Worm (Caenorhabditis elegans) whole organism, late embryonic: ENCODE measurements around the gene cnnm-1.

Experiments
- C38D4.7 ChIP-seq: fragments of 200-800 bp; sonication (Bioruptor generic); optimal IDR thresholded peaks from 2 replicates; lab custom pipeline; 2018; ENCODE audit warnings: mild to moderate bottlenecking, missing genetic modification characterization, moderate library complexity, missing compliant biosample characterization
- K02D7.2 ChIP-seq: sonication (generic microtip); optimal IDR thresholded peaks from 2 replicates; lab custom pipeline; 2017; ENCODE audit warnings: mild to moderate bottlenecking, missing genetic modification characterization, missing compliant biosample characterization
- T23F11.4 ChIP-seq: fragments of 200-800 bp; sonication (Bioruptor generic); optimal IDR thresholded peaks from 2 replicates; lab custom pipeline; 2018; ENCODE audit warnings: mild to moderate bottlenecking, missing genetic modification characterization, missing compliant biosample characterization
- Y22D7AL.16 ChIP-seq: sonication (generic microtip); optimal IDR thresholded peaks from 2 replicates; lab custom pipeline; 2016; ENCODE audit warnings: missing genetic modification characterization, missing compliant biosample characterization
- ceh-14 ChIP-seq: sonication (generic microtip); optimal IDR thresholded peaks from 2 replicates; lab custom pipeline; 2016; ENCODE audit warnings: missing genotype, missing genetic modification characterization, missing compliant biosample characterization
- ceh-18 ChIP-seq: sonication (generic microtip); optimal IDR thresholded peaks from 2 replicates; lab custom pipeline; 2016; ENCODE audit warnings: missing genetic modification characterization, missing compliant biosample characterization
- ceh-19 ChIP-seq: fragments of 200-800 bp; sonication (Bioruptor generic); optimal IDR thresholded peaks from 2 replicates; lab custom pipeline; 2018; ENCODE audit warnings: mild to moderate bottlenecking, missing genetic modification characterization, missing compliant biosample characterization
- ceh-22 ChIP-seq: sonication (generic microtip); optimal IDR thresholded peaks from 2 replicates; lab custom pipeline; 2017; ENCODE audit warnings: missing biosample characterization, missing genetic modification characterization
- ceh-31 ChIP-seq: sonication (generic microtip); optimal IDR thresholded peaks from 2 replicates; lab custom pipeline; 2016; ENCODE audit warnings: missing genetic modification characterization, missing compliant biosample characterization
- ceh-34 ChIP-seq: sonication (generic microtip); optimal IDR thresholded peaks from 2 replicates; lab custom pipeline; 2016; ENCODE audit warnings: mild to moderate bottlenecking, missing genetic modification characterization, missing compliant biosample characterization
- ceh-6 ChIP-seq: fragments of 200-800 bp; sonication (Bioruptor generic); optimal IDR thresholded peaks from 2 replicates; lab custom pipeline; 2018; ENCODE audit warnings: mild to moderate bottlenecking, missing genetic modification characterization, missing compliant biosample characterization
- ceh-9 ChIP-seq: sonication (generic microtip); optimal IDR thresholded peaks from 2 replicates; lab custom pipeline; 2016; ENCODE audit warnings: mild to moderate bottlenecking, missing genetic modification characterization, inconsistent platforms, missing compliant biosample characterization
- dmd-4 ChIP-seq: sonication (generic microtip); optimal IDR thresholded peaks from 2 replicates; lab custom pipeline; 2016; ENCODE audit warnings: borderline replicate concordance, missing genetic modification characterization, missing compliant biosample characterization
- dve-1 ChIP-seq: sonication (generic microtip); optimal IDR thresholded peaks from 2 replicates; lab custom pipeline; 2017; ENCODE audit warnings: antibody characterized with exemption, mild to moderate bottlenecking, missing genetic modification characterization, missing compliant biosample characterization
- elt-4 ChIP-seq: sonication (generic microtip); optimal IDR thresholded peaks from 2 replicates; lab custom pipeline; 2016; ENCODE audit warnings: missing genetic modification characterization, missing compliant biosample characterization
- eyg-1 ChIP-seq: sonication (generic microtip); optimal IDR thresholded peaks from 2 replicates; lab custom pipeline; 2016; ENCODE audit warnings: missing genotype, missing genetic modification characterization, missing compliant biosample characterization
- fax-1 ChIP-seq: sonication (generic microtip); optimal IDR thresholded peaks from 2 replicates; lab custom pipeline; 2016; ENCODE audit warnings: missing genotype, missing genetic modification characterization, missing compliant biosample characterization
- fkh-10 ChIP-seq: fragments of 150-350 bp; optimal IDR thresholded peaks from 2 replicates; lab custom pipeline; 2014; ENCODE audit warnings: missing biosample characterization, missing genetic modification reagents, missing genetic modification characterization
- fkh-6 ChIP-seq: sonication (generic microtip); optimal IDR thresholded peaks from 2 replicates; lab custom pipeline; 2016; ENCODE audit warnings: missing genetic modification characterization, missing compliant biosample characterization
- gmeb-2 ChIP-seq: sonication (generic microtip); optimal IDR thresholded peaks from 2 replicates; lab custom pipeline; 2016; ENCODE audit warnings: missing genetic modification characterization, inconsistent platforms, missing compliant biosample characterization
- hlh-13 ChIP-seq: fragments of 200-800 bp; sonication (Bioruptor generic); optimal IDR thresholded peaks from 2 replicates; lab custom pipeline; 2018; ENCODE audit warnings: mild to moderate bottlenecking, missing genetic modification characterization, missing compliant biosample characterization
- hlh-15 ChIP-seq: sonication (generic microtip); optimal IDR thresholded peaks from 2 replicates; lab custom pipeline; 2016; ENCODE audit warnings: missing genetic modification characterization, missing compliant biosample characterization
- hlh-30 ChIP-seq: sonication (generic microtip); optimal IDR thresholded peaks from 2 replicates; lab custom pipeline; 2017; ENCODE audit warnings: antibody characterized with exemption, missing genetic modification characterization, missing compliant biosample characterization; ENCODE audit not compliant: insufficient read depth
- hlh-8 ChIP-seq: sonication (generic microtip); optimal IDR thresholded peaks from 2 replicates; lab custom pipeline; 2016; ENCODE audit warnings: missing genotype, missing genetic modification characterization, missing compliant biosample characterization
- lim-6 ChIP-seq: sonication (generic microtip); optimal IDR thresholded peaks from 2 replicates; lab custom pipeline; 2016; ENCODE audit warnings: missing genetic modification characterization, missing compliant biosample characterization
- lin-11 ChIP-seq: fragments of 200-800 bp; sonication (Bioruptor generic); optimal IDR thresholded peaks from 2 replicates; lab custom pipeline; 2018; ENCODE audit warnings: mild to moderate bottlenecking, missing genetic modification characterization, missing compliant biosample characterization
- madf-2 ChIP-seq: sonication (generic microtip); optimal IDR thresholded peaks from 2 replicates; lab custom pipeline; 2017; ENCODE audit warnings: missing genetic modification characterization, missing compliant biosample characterization
- nfya-1 ChIP-seq: sonication (generic microtip); optimal IDR thresholded peaks from 2 replicates; lab custom pipeline; 2017; ENCODE audit warnings: missing genetic modification characterization, mild to moderate bottlenecking, missing compliant biosample characterization, antibody characterized with exemption, moderate library complexity
- nhr-11 ChIP-seq: fragments of 150-350 bp; optimal IDR thresholded peaks from 2 replicates; lab custom pipeline; 2014; ENCODE audit warnings: missing biosample characterization, missing genetic modification characterization
- nhr-232 ChIP-seq: sonication (generic microtip); optimal IDR thresholded peaks from 2 replicates; lab custom pipeline; 2016; ENCODE audit warnings: missing genetic modification characterization, missing compliant biosample characterization
- npax-4 ChIP-seq: sonication (generic microtip); optimal IDR thresholded peaks from 2 replicates; lab custom pipeline; 2016; ENCODE audit warnings: missing genetic modification characterization, missing compliant biosample characterization
- pag-3 ChIP-seq: sonication (generic microtip); optimal IDR thresholded peaks from 2 replicates; lab custom pipeline; 2016; ENCODE audit warnings: missing compliant biosample characterization, missing genetic modification characterization, borderline replicate concordance
- pha-2 ChIP-seq: sonication (generic microtip); optimal IDR thresholded peaks from 2 replicates; lab custom pipeline; 2017; ENCODE audit warnings: mild to moderate bottlenecking, missing genetic modification characterization, missing compliant biosample characterization
- pha-4 ChIP-seq: fragments of 150-350 bp; optimal IDR thresholded peaks from 2 replicates; lab custom pipeline; 2018; ENCODE audit warnings: missing biosample characterization, missing genetic modification reagents, missing genetic modification characterization
- pqm-1 ChIP-seq: sonication (generic microtip); optimal IDR thresholded peaks from 2 replicates; lab custom pipeline; 2016; ENCODE audit warnings: missing genetic modification characterization, missing compliant biosample characterization
- pros-1 ChIP-seq: fragments of 150-350 bp; optimal IDR thresholded peaks from 2 replicates; lab custom pipeline; 2014; ENCODE audit warnings: missing biosample characterization, missing genetic modification reagents, missing genetic modification characterization
- rnt-1 ChIP-seq: sonication (generic microtip); optimal IDR thresholded peaks from 2 replicates; lab custom pipeline; 2016; ENCODE audit warnings: missing genetic modification characterization, missing compliant biosample characterization
- sdc-2 ChIP-seq: sonication (generic microtip); optimal IDR thresholded peaks from 2 replicates; lab custom pipeline; 2016; ENCODE audit warnings: missing genotype, missing genetic modification characterization, missing compliant biosample characterization
- sox-4 ChIP-seq: sonication (generic microtip); optimal IDR thresholded peaks from 2 replicates; lab custom pipeline; 2017; ENCODE audit warnings: mild to moderate bottlenecking, missing genetic modification characterization, inconsistent platforms, missing compliant biosample characterization
- syd-9 ChIP-seq: sonication (generic microtip); optimal IDR thresholded peaks from 2 replicates; lab custom pipeline; 2016; ENCODE audit warnings: mild to moderate bottlenecking, missing genetic modification characterization, moderate library complexity, missing compliant biosample characterization
- ttx-3 ChIP-seq: sonication (generic microtip); optimal IDR thresholded peaks from 2 replicates; lab custom pipeline; 2016; ENCODE audit warnings: missing genetic modification reagents, missing genetic modification characterization, missing compliant biosample characterization
- unc-3 ChIP-seq, 2 experiments: fragments of 200-800 bp in 1 of 2; sonication (Bioruptor generic) in 1 of 2; sonication (generic microtip) in 1 of 2; conservative IDR thresholded peaks in 1 of 2; optimal IDR thresholded peaks in 1 of 2; 2 replicates each; pipeline versions ENCODE4 v1.3.6 to Lab custom; 2016 to 2022; ENCODE audit warnings: missing compliant biosample characterization in 2 of 2, missing genetic modification characterization in 2 of 2, missing genetic modification reagents in 1 of 2
- unc-42 ChIP-seq: sonication (generic microtip); optimal IDR thresholded peaks from 2 replicates; lab custom pipeline; 2016; ENCODE audit warnings: missing genotype, missing genetic modification characterization, missing compliant biosample characterization
- unc-55 ChIP-seq: sonication (generic microtip); optimal IDR thresholded peaks from 2 replicates; lab custom pipeline; 2017; ENCODE audit warnings: missing biosample characterization, missing genetic modification reagents, missing genetic modification characterization
- zip-5 ChIP-seq: sonication (generic microtip); optimal IDR thresholded peaks from 2 replicates; lab custom pipeline; 2016; ENCODE audit warnings: missing genetic modification characterization, missing compliant biosample characterization
- ztf-16 ChIP-seq: sonication (generic microtip); optimal IDR thresholded peaks from 2 replicates; lab custom pipeline; 2017; ENCODE audit warnings: missing genetic modification characterization, missing compliant biosample characterization

The cnnm-1 gene

DNA sequence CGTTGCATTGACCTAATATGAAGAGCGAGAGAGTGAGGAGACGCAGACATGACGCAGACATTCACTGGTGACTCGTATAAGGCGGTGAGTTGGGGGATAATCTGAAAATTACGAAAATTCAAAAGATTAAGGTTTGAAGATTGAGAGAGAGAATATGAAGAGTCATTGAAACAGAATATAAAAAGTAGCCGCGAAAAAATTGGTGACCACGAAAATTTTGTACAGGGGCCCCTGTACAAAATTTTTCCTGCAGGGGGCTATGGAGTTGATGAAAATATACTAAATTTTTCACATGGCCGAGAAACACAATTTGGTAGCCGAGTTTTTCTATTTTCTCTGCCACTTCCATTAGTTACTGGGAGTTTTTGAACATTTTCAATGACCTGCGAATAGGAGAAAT, at the start of gene cnnm-1:
TSS of gene cnnm-1 (minus strand) at position 101 of the 400 bp plus-strand sequence.
- TF ChIP-seq fax-1 (tag; lab: Kevin White, UChicago) (no peak), ceh-19 (GFP tag; lab: Kevin White, UChicago) (no peak), Y22D7AL.16 (tag; lab: Kevin White, UChicago) (no peak), unc-55 (GFP tag; lab: Kevin White, UChicago) (no peak), K02D7.2 (tag; lab: Kevin White, UChicago) (no peak), hlh-13 (GFP tag; lab: Kevin White, UChicago) (no peak), dmd-4 (tag; lab: Kevin White, UChicago) (no peak), ceh-9 (tag; lab: Kevin White, UChicago) (no peak), ztf-16 (tag; lab: Kevin White, UChicago) (no peak), unc-3 (GFP tag; conservative IDR thresholded peaks at IDR 0.05; lab: Robert Waterston, UW) (no peak), unc-3 (tag; optimal IDR thresholded peaks at IDR 0.05; lab: Kevin White, UChicago) (no peak), pqm-1 (tag; lab: Kevin White, UChicago) (no peak), pag-3 (no peak), ceh-14 (no peak), ceh-22 (tag; lab: Kevin White, UChicago) (no peak)

DNA sequence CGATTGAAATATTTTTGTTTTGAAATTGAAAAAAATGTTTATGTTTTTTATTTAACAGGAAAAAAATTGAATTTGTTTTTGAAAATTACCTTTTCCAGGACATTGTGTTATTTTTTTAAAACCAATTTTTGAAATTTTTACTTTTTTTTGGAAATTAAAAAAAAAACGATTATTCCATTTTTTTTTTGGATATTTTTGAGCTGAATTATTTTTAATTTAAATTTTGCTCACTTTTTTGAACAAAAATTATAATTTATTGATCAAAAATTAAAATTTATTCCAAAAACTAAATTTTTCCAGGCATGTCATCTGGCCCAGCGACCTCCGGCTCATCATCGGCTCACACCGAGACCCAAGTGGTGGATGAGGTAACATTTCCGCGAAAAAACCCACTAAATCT, 48.4 kb upstream of the cnnm-1 start, which contains the start of gene gtf-2E1:
TSS of gene gtf-2E1 (plus strand) at position 301 of the 400 bp plus-strand sequence.
- TF ChIP-seq ceh-18 (tag; lab: Kevin White, UChicago) (no peak), pha-4 (no peak), sdc-2 (tag; lab: Kevin White, UChicago) (no peak), zip-5 (no peak), hlh-8 (tag; lab: Kevin White, UChicago) (no peak), pqm-1 (tag; lab: Kevin White, UChicago) (no peak), pros-1 (no peak), ttx-3 (tag; lab: Kevin White, UChicago) (no peak), ceh-14 (no peak), ceh-31 (tag; lab: Kevin White, UChicago) (no peak), pha-2 (tag; lab: Kevin White, UChicago) (no peak), C38D4.7 (no peak)
- TF ChIP-seq, all 69 proteins: peak for 0

DNA sequence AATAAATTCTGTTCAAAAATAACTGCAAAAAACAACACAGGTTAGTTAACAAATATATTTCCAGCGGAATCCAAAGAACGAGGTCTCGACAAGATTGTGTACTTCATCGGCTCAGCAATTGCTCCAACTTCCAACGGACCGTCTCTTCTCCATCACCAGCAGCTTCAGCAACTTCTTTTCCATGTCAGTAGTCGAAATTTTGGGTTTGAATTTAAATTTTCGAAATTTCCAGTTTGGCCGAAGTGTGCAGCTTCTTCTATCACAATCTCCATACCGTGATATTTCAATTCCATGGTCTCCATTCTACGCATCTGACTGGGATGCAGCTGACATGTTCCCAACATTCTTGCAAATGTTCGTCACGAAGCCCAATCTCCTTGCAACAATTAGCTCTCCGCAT, 46.8 kb upstream of the cnnm-1 start:
- TF ChIP-seq gmeb-2 (tag; lab: Kevin White, UChicago) (no peak), hlh-15 (tag; lab: Kevin White, UChicago) (no peak), nhr-232 (no peak), syd-9 (tag; lab: Kevin White, UChicago) (no peak), ceh-14 (no peak), madf-2 (tag; lab: Kevin White, UChicago) (no peak), unc-42 (no peak), dve-1 (tag; lab: Kevin White, UChicago) (no peak), lim-6 (tag; lab: Kevin White, UChicago) (no peak), fkh-10 (GFP tag; lab: Kevin White, UChicago) (no peak), rnt-1 (tag; lab: Kevin White, UChicago) (no peak), lin-11 (tag; lab: Kevin White, UChicago) (no peak), ceh-22 (tag; lab: Kevin White, UChicago) (no peak), hlh-13 (GFP tag; lab: Kevin White, UChicago) (no peak), pqm-1 (tag; lab: Kevin White, UChicago) (no peak)

DNA sequence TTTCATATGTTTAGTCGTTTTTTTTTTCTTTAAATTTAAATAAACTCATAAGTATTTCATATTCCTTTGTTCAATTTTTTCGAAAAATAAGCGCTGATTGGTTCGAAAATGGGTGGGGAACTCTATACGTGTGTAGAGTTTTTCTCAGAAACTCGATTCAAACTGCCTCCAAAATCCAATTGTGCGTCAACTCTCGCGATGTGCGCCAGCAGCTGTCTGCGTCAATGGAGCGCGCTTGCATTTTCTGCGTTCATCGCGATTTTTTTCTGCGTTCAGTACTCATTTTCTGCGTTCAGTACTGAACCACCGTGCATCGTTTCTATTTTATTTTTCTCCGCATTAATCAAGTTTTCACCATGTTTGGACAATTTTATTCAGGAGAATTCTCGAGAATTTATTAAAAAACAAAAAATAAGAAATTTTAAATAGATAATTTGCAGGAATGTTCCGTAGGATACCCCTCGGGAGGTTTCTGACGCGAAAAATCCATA, 43.1 kb upstream of the cnnm-1 start, which contains the start of gene eelo-2:
TSS of gene eelo-2 (plus strand) at position 441 of the 491 bp plus-strand sequence.
- TF ChIP-seq dmd-4 (tag; lab: Kevin White, UChicago) (peak; percentile 45), eyg-1 (tag; lab: Kevin White, UChicago) (no peak), hlh-30 (tag; lab: Kevin White, UChicago) (peak; percentile 60), ztf-16 (tag; lab: Kevin White, UChicago) (peak; percentile 69), ceh-31 (tag; lab: Kevin White, UChicago) (peak; percentile 86), fkh-6 (tag; lab: Kevin White, UChicago) (peak; percentile 9), ceh-18 (tag; lab: Kevin White, UChicago) (peak; percentile 94), ceh-6 (peak; percentile 53), T23F11.4 (GFP tag; lab: Kevin White, UChicago) (no peak), nhr-11 (tag; lab: Kevin White, UChicago) (no peak), gmeb-2 (tag; lab: Kevin White, UChicago) (peak; percentile 54), sox-4 (tag; lab: Kevin White, UChicago) (no peak), npax-4 (tag; lab: Kevin White, UChicago) (no peak), pqm-1 (tag; lab: Kevin White, UChicago) (peak; percentile 84), elt-4 (tag; lab: Kevin White, UChicago) (no peak), ceh-34 (tag; lab: Kevin White, UChicago) (peak; percentile 83), fax-1 (tag; lab: Kevin White, UChicago) (no peak), nfya-1 (tag; lab: Kevin White, UChicago) (peak; percentile 93)
